Fruit fly (Drosophila melanogaster) whole organism, wandering third instar larva: Measurements from ENCODE around the gene CG43997.

Source experiments
- Abd-B ChIP-seq: fragments of >200 bp; optimal IDR thresholded peaks from 2 replicates; lab custom pipeline; 2017; ENCODE audit warnings: missing biosample characterization, missing genetic modification characterization
- CG32264 ChIP-seq: fragments of 200-800 bp; sonication (Bioruptor generic); optimal IDR thresholded peaks from 2 replicates; lab custom pipeline; 2016; ENCODE audit warnings: missing biosample characterization, missing genetic modification characterization
- CG9705 ChIP-seq: fragments of 200-800 bp; sonication (Bioruptor generic); optimal IDR thresholded peaks from 2 replicates; lab custom pipeline; 2018; ENCODE audit warnings: missing biosample characterization, mild to moderate bottlenecking, missing genetic modification characterization
- CrebA ChIP-seq: fragments of 200-800 bp; sonication (Bioruptor generic); optimal IDR thresholded peaks from 2 replicates; lab custom pipeline; 2016; ENCODE audit warnings: missing biosample characterization, mild to moderate bottlenecking, missing genetic modification characterization, borderline replicate concordance
- Dif ChIP-seq: fragments of 200-275, 200-300 bp; sonication (Bioruptor generic); optimal IDR thresholded peaks from 2 replicates; lab custom pipeline; 2018; ENCODE audit warnings: missing biosample characterization, missing genetic modification characterization; ENCODE audit not compliant: partially characterized antibody
- OdsH ChIP-seq: fragments of 200-800 bp; sonication (Bioruptor generic); optimal IDR thresholded peaks from 2 replicates; lab custom pipeline; 2016; ENCODE audit warnings: missing biosample characterization, mild to moderate bottlenecking, missing genetic modification characterization
- Sp1 ChIP-seq: fragments of 200-800 bp; sonication (Bioruptor generic); optimal IDR thresholded peaks from 3 replicates; lab custom pipeline; 2019; ENCODE audit warnings: missing biosample characterization, mild to moderate bottlenecking, missing genetic modification characterization, moderate library complexity
- br ChIP-seq: fragments of 200-800 bp; sonication (Bioruptor generic); optimal IDR thresholded peaks from 2 replicates; lab custom pipeline; 2016; ENCODE audit warnings: missing biosample characterization, missing genetic modification characterization
- dl ChIP-seq, 2 experiments: fragments of 175-275, 200-275 bp in 1 of 2; fragments of 200-275 bp in 1 of 2; sonication (Bioruptor generic); optimal IDR thresholded peaks; lab custom pipeline; 2018; ENCODE audit warnings: mild to moderate bottlenecking in 2 of 2, missing biosample characterization in 2 of 2, missing genetic modification characterization in 2 of 2, moderate library complexity in 2 of 2; ENCODE audit not compliant: partially characterized antibody in 2 of 2, insufficient read depth in 1 of 2
- pan ChIP-seq: fragments of >200 bp; optimal IDR thresholded peaks from 2 replicates; lab custom pipeline; 2017
- psq ChIP-seq: fragments of 200-800 bp; sonication (Bioruptor generic); optimal IDR thresholded peaks from 3 replicates; lab custom pipeline; 2017; ENCODE audit warnings: missing biosample characterization, mild to moderate bottlenecking, missing genetic modification characterization, moderate library complexity
- rgr ChIP-seq: fragments of 200-800 bp; sonication (Bioruptor generic); optimal IDR thresholded peaks from 3 replicates; lab custom pipeline; 2016; ENCODE audit warnings: missing biosample characterization, mild to moderate bottlenecking, missing genetic modification characterization
- sv ChIP-seq: fragments of 200-800 bp; sonication (Bioruptor generic); optimal IDR thresholded peaks from 3 replicates; lab custom pipeline; 2016; ENCODE audit warnings: missing biosample characterization, missing genetic modification characterization
- tai ChIP-seq: sonication (Bioruptor generic); optimal IDR thresholded peaks from 2 replicates; lab custom pipeline; 2016; ENCODE audit warnings: missing biosample characterization, missing genetic modification characterization
- usp ChIP-seq: fragments of >200 bp; optimal IDR thresholded peaks from 2 replicates; lab custom pipeline; 2017; ENCODE audit warnings: missing biosample characterization, missing genetic modification characterization
- woc ChIP-seq: sonication (Bioruptor generic); optimal IDR thresholded peaks from 2 replicates; lab custom pipeline; 2016; ENCODE audit warnings: missing biosample characterization, mild to moderate bottlenecking, missing genetic modification characterization

CG43997 gene

DNA sequence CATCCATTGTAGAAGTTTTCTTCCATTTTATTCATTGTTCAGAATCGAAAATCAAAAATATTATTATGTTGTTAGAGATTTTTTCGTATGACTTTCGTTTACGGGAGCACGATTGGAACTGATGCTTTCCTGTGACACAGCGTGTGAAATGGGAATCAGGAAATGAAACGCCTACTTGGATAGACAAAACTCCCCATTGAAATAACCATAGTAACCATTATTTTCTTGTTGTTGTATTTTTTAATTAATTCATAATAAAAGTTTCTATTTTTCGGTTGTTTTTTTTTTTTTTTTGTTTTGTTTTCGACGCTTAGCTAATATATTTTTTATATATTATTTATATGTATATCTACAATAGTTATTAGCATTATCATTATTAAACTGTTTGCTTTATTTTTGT, 45.1 kb downstream of the CG43997 start, which contains the start of gene CG43077:
Gene CG43077 (minus strand): TSS at position 101 of the 400 bp plus-strand sequence.
- no peak for TF ChIP-seq dl (GFP tag; optimal IDR thresholded peaks at IDR 0.05; lab: Kevin White, UChicago; ENCODE audit: insufficient read depth in 1 of 2, partially characterized antibody in 2 of 2)
- no peak for TF ChIP-seq sv (GFP tag; lab: Kevin White, UChicago)
- TF ChIP-seq psq (GFP tag; lab: Kevin White, UChicago), result no peak
- no peak for TF ChIP-seq Sp1
- TF ChIP-seq CG32264 (GFP tag; lab: Kevin White, UChicago), result no peak
- no peak for TF ChIP-seq Abd-B
- no peak for TF ChIP-seq pan (lab: Kevin White, UChicago)
- no peak for TF ChIP-seq woc (GFP tag; lab: Kevin White, UChicago)
- no peak for TF ChIP-seq br (GFP tag; lab: Kevin White, UChicago)
- TF ChIP-seq CG9705, result no peak
- no peak for TF ChIP-seq tai (GFP tag; lab: Kevin White, UChicago)
- no peak for TF ChIP-seq usp (GFP tag; lab: Kevin White, UChicago)
- no peak for TF ChIP-seq Dif (GFP tag; lab: Kevin White, UChicago)
- no peak for TF ChIP-seq OdsH (GFP tag; lab: Kevin White, UChicago)
- no peak for TF ChIP-seq CrebA
- TF ChIP-seq rgr (GFP tag; lab: Kevin White, UChicago), result no peak
